Worm (Caenorhabditis elegans) whole organism, late embryonic: ENCODE measurements around the gene srbc-58.

ENCODE experiments used
- C08G9.2 ChIP-seq: sonication (generic microtip); optimal IDR thresholded peaks from 2 replicates; lab custom pipeline; 2016; ENCODE audit warnings: mild to moderate bottlenecking, missing genetic modification characterization, moderate library complexity, missing compliant biosample characterization
- C38D4.7 ChIP-seq: fragments of 200-800 bp; sonication (Bioruptor generic); optimal IDR thresholded peaks from 2 replicates; lab custom pipeline; 2018; ENCODE audit warnings: mild to moderate bottlenecking, missing genetic modification characterization, moderate library complexity, missing compliant biosample characterization
- F13H6.1 ChIP-seq: sonication (generic microtip); optimal IDR thresholded peaks from 2 replicates; lab custom pipeline; 2016; ENCODE audit warnings: missing genetic modification characterization, missing compliant biosample characterization
- T23F11.4 ChIP-seq: fragments of 200-800 bp; sonication (Bioruptor generic); optimal IDR thresholded peaks from 2 replicates; lab custom pipeline; 2018; ENCODE audit warnings: mild to moderate bottlenecking, missing genetic modification characterization, missing compliant biosample characterization
- ahr-1 ChIP-seq: sonication (generic microtip); optimal IDR thresholded peaks from 2 replicates; lab custom pipeline; 2016; ENCODE audit warnings: missing genetic modification characterization, missing compliant biosample characterization
- ceh-14 ChIP-seq: sonication (generic microtip); optimal IDR thresholded peaks from 2 replicates; lab custom pipeline; 2016; ENCODE audit warnings: missing genotype, missing genetic modification characterization, missing compliant biosample characterization
- ceh-18 ChIP-seq: sonication (generic microtip); optimal IDR thresholded peaks from 2 replicates; lab custom pipeline; 2016; ENCODE audit warnings: missing genetic modification characterization, missing compliant biosample characterization
- ceh-19 ChIP-seq: fragments of 200-800 bp; sonication (Bioruptor generic); optimal IDR thresholded peaks from 2 replicates; lab custom pipeline; 2018; ENCODE audit warnings: mild to moderate bottlenecking, missing genetic modification characterization, missing compliant biosample characterization
- ceh-22 ChIP-seq: sonication (generic microtip); optimal IDR thresholded peaks from 2 replicates; lab custom pipeline; 2017; ENCODE audit warnings: missing biosample characterization, missing genetic modification characterization
- ceh-24 ChIP-seq: sonication (generic microtip); optimal IDR thresholded peaks from 2 replicates; lab custom pipeline; 2016; ENCODE audit warnings: mild to moderate bottlenecking, missing genetic modification characterization, missing compliant biosample characterization
- ceh-31 ChIP-seq: sonication (generic microtip); optimal IDR thresholded peaks from 2 replicates; lab custom pipeline; 2016; ENCODE audit warnings: missing genetic modification characterization, missing compliant biosample characterization
- ceh-34 ChIP-seq: sonication (generic microtip); optimal IDR thresholded peaks from 2 replicates; lab custom pipeline; 2016; ENCODE audit warnings: mild to moderate bottlenecking, missing genetic modification characterization, missing compliant biosample characterization
- ceh-45 ChIP-seq: fragments of 200-800 bp; sonication (Bioruptor generic); IDR thresholded peaks from 2 replicates; pipeline ENCODE4 v1.3.6; 2022; ENCODE audit warnings: missing genetic modification reagents, missing genetic modification characterization, missing compliant biosample characterization
- ceh-6 ChIP-seq: fragments of 200-800 bp; sonication (Bioruptor generic); optimal IDR thresholded peaks from 2 replicates; lab custom pipeline; 2018; ENCODE audit warnings: mild to moderate bottlenecking, missing genetic modification characterization, missing compliant biosample characterization
- ceh-9 ChIP-seq: sonication (generic microtip); optimal IDR thresholded peaks from 2 replicates; lab custom pipeline; 2016; ENCODE audit warnings: mild to moderate bottlenecking, missing genetic modification characterization, inconsistent platforms, missing compliant biosample characterization
- dve-1 ChIP-seq: sonication (generic microtip); optimal IDR thresholded peaks from 2 replicates; lab custom pipeline; 2017; ENCODE audit warnings: antibody characterized with exemption, mild to moderate bottlenecking, missing genetic modification characterization, missing compliant biosample characterization
- elt-2 ChIP-seq: sonication (generic microtip); optimal IDR thresholded peaks from 2 replicates; lab custom pipeline; 2016; ENCODE audit warnings: missing genetic modification reagents, missing genetic modification characterization, missing compliant biosample characterization
- ets-4 ChIP-seq: sonication (generic microtip); optimal IDR thresholded peaks from 2 replicates; lab custom pipeline; 2016; ENCODE audit warnings: missing genetic modification characterization, missing compliant biosample characterization
- eyg-1 ChIP-seq: sonication (generic microtip); optimal IDR thresholded peaks from 2 replicates; lab custom pipeline; 2016; ENCODE audit warnings: missing genotype, missing genetic modification characterization, missing compliant biosample characterization
- fkh-10 ChIP-seq: fragments of 150-350 bp; optimal IDR thresholded peaks from 2 replicates; lab custom pipeline; 2014; ENCODE audit warnings: missing biosample characterization, missing genetic modification reagents, missing genetic modification characterization
- fkh-6 ChIP-seq: sonication (generic microtip); optimal IDR thresholded peaks from 2 replicates; lab custom pipeline; 2016; ENCODE audit warnings: missing genetic modification characterization, missing compliant biosample characterization
- hlh-30 ChIP-seq: sonication (generic microtip); optimal IDR thresholded peaks from 2 replicates; lab custom pipeline; 2017; ENCODE audit warnings: antibody characterized with exemption, missing genetic modification characterization, missing compliant biosample characterization; ENCODE audit not compliant: insufficient read depth
- hlh-6 ChIP-seq: sonication (generic microtip); optimal IDR thresholded peaks from 2 replicates; lab custom pipeline; 2016; ENCODE audit warnings: missing genotype, missing genetic modification characterization, missing compliant biosample characterization
- hlh-8 ChIP-seq: sonication (generic microtip); optimal IDR thresholded peaks from 2 replicates; lab custom pipeline; 2016; ENCODE audit warnings: missing genotype, missing genetic modification characterization, missing compliant biosample characterization
- madf-2 ChIP-seq: sonication (generic microtip); optimal IDR thresholded peaks from 2 replicates; lab custom pipeline; 2017; ENCODE audit warnings: missing genetic modification characterization, missing compliant biosample characterization
- nfya-1 ChIP-seq: sonication (generic microtip); optimal IDR thresholded peaks from 2 replicates; lab custom pipeline; 2017; ENCODE audit warnings: missing genetic modification characterization, mild to moderate bottlenecking, missing compliant biosample characterization, antibody characterized with exemption, moderate library complexity
- nhr-232 ChIP-seq: sonication (generic microtip); optimal IDR thresholded peaks from 2 replicates; lab custom pipeline; 2016; ENCODE audit warnings: missing genetic modification characterization, missing compliant biosample characterization
- npax-4 ChIP-seq: sonication (generic microtip); optimal IDR thresholded peaks from 2 replicates; lab custom pipeline; 2016; ENCODE audit warnings: missing genetic modification characterization, missing compliant biosample characterization
- pqm-1 ChIP-seq: sonication (generic microtip); optimal IDR thresholded peaks from 2 replicates; lab custom pipeline; 2016; ENCODE audit warnings: missing genetic modification characterization, missing compliant biosample characterization
- ref-2 ChIP-seq: sonication (generic microtip); optimal IDR thresholded peaks from 2 replicates; lab custom pipeline; 2016; ENCODE audit warnings: missing genetic modification characterization, missing compliant biosample characterization
- rnt-1 ChIP-seq: sonication (generic microtip); optimal IDR thresholded peaks from 2 replicates; lab custom pipeline; 2016; ENCODE audit warnings: missing genetic modification characterization, missing compliant biosample characterization
- sox-4 ChIP-seq: sonication (generic microtip); optimal IDR thresholded peaks from 2 replicates; lab custom pipeline; 2017; ENCODE audit warnings: mild to moderate bottlenecking, missing genetic modification characterization, inconsistent platforms, missing compliant biosample characterization
- syd-9 ChIP-seq: sonication (generic microtip); optimal IDR thresholded peaks from 2 replicates; lab custom pipeline; 2016; ENCODE audit warnings: mild to moderate bottlenecking, missing genetic modification characterization, moderate library complexity, missing compliant biosample characterization
- tbx-2 ChIP-seq: sonication (generic microtip); optimal IDR thresholded peaks from 2 replicates; lab custom pipeline; 2016; ENCODE audit warnings: missing genetic modification characterization, missing compliant biosample characterization
- ttx-3 ChIP-seq: sonication (generic microtip); optimal IDR thresholded peaks from 2 replicates; lab custom pipeline; 2016; ENCODE audit warnings: missing genetic modification reagents, missing genetic modification characterization, missing compliant biosample characterization
- unc-42 ChIP-seq: sonication (generic microtip); optimal IDR thresholded peaks from 2 replicates; lab custom pipeline; 2016; ENCODE audit warnings: missing genotype, missing genetic modification characterization, missing compliant biosample characterization
- unc-55 ChIP-seq: sonication (generic microtip); optimal IDR thresholded peaks from 2 replicates; lab custom pipeline; 2017; ENCODE audit warnings: missing biosample characterization, missing genetic modification reagents, missing genetic modification characterization
- unc-86 ChIP-seq: sonication (generic microtip); optimal IDR thresholded peaks from 2 replicates; lab custom pipeline; 2016; ENCODE audit warnings: missing genetic modification characterization, missing compliant biosample characterization

The srbc-58 gene

DNA sequence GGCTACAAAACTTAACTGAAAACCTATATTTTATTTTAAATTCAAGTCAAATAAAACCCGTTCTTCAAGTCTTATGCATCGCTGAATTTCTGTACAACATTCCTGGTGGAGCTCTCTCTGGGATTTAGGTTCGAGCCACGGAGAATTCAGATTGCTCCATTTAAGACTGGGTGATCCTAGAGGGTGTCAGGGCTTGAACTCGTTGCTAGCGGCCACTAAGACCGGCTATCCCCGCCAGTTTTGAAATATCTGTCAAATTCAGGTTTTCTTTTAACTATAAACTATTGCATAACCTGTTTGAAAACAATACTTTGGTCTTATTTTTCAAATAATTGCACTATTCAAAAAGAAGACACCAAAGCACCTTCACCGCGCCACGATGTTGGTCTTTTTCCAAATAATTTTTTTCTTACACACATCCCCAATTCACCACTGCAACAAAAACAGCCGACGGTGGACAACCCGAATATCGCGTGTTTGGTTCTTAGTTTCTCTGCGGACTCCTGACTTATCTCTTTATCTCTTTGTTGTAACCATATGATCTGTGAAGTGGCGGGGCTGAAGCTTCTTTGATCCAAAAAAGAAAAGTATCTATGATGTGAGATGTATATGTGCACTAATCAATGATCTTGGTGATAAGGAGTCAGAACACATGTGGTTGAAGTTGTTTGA is 45.8 kb upstream of the srbc-58 start:
- no peak for TF ChIP-seq ceh-31 (tag; lab: Kevin White, UChicago)
- peak; percentile 6 for TF ChIP-seq hlh-30

DNA sequence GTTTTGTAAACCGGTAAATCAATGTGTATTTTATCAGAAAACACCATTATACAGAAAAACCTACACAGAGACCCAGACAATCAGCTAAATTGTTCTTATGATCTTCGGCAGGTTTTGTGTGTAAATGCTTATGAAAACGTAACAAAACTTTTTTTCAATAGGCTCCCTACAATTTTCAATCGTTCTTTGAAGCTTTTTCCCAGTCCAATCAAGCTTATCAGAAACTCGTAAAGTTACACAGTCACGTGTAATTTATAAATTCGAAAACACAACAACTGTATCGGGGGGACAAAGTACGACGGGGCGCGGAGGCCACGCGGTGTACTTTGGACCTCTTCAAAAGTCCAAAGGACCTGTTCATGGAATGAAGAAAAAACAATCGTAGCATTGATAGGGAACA is 44.6 kb upstream of the srbc-58 start:
- no peak for TF ChIP-seq fkh-6 (tag; lab: Kevin White, UChicago)
- no peak for TF ChIP-seq npax-4 (tag; lab: Kevin White, UChicago)
- no peak for TF ChIP-seq pqm-1
- no peak for TF ChIP-seq hlh-6
- TF ChIP-seq ttx-3 (tag; lab: Kevin White, UChicago) = no peak
- TF ChIP-seq hlh-30 = peak; percentile 7

DNA sequence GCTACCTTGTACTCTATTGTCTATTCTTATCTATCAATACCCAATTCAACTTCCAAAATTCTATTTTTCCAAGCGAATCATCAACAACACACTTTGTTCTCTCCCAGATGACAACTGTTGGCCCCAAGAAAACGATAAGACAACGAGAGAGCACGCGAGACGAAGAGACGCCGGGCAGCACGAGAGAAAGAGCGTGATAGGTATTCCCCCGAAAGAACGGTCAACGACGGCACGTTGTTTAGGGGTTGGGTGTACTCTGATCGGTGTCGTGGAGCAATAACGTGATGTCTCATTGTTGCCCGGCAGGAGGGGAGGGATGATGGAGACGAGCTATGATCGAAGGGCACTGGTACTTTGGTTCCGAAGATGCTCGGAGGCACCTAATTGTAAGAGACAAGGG is 43.5 kb upstream of the srbc-58 start:
- TF ChIP-seq nfya-1 (tag; lab: Kevin White, UChicago) = peak; percentile 78
- peak; percentile 91 for TF ChIP-seq hlh-30
- TF ChIP-seq elt-2 (tag; lab: Kevin White, UChicago) = peak; percentile 80
- TF ChIP-seq ceh-22 (tag; lab: Kevin White, UChicago) = no peak
- peak; percentile 83 for TF ChIP-seq pqm-1
- TF ChIP-seq fkh-6 (tag; lab: Kevin White, UChicago) = no peak
- no peak for TF ChIP-seq ref-2
- no peak for TF ChIP-seq ceh-19 (GFP tag; lab: Kevin White, UChicago)
- no peak for TF ChIP-seq hlh-8 (tag; lab: Kevin White, UChicago)
- peak; percentile 49 for TF ChIP-seq F13H6.1
- TF ChIP-seq unc-55 (GFP tag; lab: Kevin White, UChicago) = peak; percentile 95
- TF ChIP-seq ceh-18 (tag; lab: Kevin White, UChicago) = peak; percentile 94
- TF ChIP-seq syd-9 (tag; lab: Kevin White, UChicago) = peak; percentile 17
- TF ChIP-seq T23F11.4 = no peak
- TF ChIP-seq ceh-34 (tag; lab: Kevin White, UChicago) = peak; percentile 22
- no peak for TF ChIP-seq madf-2 (tag; lab: Kevin White, UChicago)
- TF ChIP-seq ceh-45 = no peak
- TF ChIP-seq C08G9.2 (tag; lab: Kevin White, UChicago) = no peak
- peak; percentile 88 for TF ChIP-seq rnt-1
- TF ChIP-seq tbx-2 (tag; lab: Kevin White, UChicago) = peak; percentile 66
- peak; percentile 32 for TF ChIP-seq ets-4 (tag; lab: Kevin White, UChicago)
- TF ChIP-seq dve-1 (tag; lab: Kevin White, UChicago) = peak; percentile 5
- TF ChIP-seq ceh-24 (tag; lab: Kevin White, UChicago) = no peak
- no peak for TF ChIP-seq unc-86 (tag; lab: Kevin White, UChicago)

DNA sequence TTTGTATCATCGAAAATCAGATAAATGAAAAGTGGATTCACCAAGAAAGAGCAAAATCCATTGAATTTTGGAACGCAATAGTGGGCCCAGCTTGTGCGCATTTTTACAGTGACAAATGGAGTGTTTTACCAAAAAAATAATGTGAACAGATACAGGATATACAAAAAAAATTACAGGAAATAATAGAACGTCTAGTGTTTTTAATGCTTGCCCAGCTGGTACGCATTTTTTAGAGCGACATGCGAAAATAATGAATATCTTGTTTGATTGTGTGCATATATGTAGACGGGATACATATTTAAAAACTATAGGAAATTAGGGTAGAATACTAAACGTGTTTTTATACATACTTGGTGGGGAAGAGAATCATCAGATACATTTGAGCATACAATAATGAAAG is 38.6 kb upstream of the srbc-58 start, which contains the start of gene srj-25:
Gene srj-25, minus strand, starts transcription at position 101 of the 400 bp plus-strand sequence.
- no peak for TF ChIP-seq C38D4.7 (GFP tag; lab: Kevin White, UChicago)
- no peak for TF ChIP-seq ceh-14 (tag; lab: Kevin White, UChicago)
- TF ChIP-seq eyg-1 (tag; lab: Kevin White, UChicago) = no peak
- no peak for TF ChIP-seq nhr-232
- no peak for TF ChIP-seq ceh-6 (GFP tag; lab: Kevin White, UChicago)
- TF ChIP-seq ceh-9 (tag; lab: Kevin White, UChicago) = no peak

DNA sequence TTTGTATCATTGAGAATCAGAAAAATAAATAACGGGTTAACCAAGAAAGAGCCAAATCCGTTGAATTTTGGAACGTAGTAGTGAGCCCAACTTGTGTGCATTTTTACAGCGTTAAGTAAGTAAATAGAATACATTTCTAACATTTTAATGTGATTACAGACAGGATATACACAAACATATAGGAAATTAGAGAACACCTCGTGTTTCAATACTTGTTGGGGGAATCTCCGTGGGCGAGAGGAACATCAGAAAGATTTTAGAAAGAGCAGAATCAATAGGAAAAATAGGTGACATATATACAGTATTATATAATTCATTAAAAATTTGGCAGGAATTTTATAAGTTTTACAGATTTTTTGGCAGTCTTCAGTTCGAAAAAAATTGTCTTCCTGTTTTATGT is 36.0 kb upstream of the srbc-58 start, which contains the start of gene srj-24:
Gene srj-24, minus strand, starts transcription at position 101 of the 400 bp plus-strand sequence.
- no peak for TF ChIP-seq fkh-10 (GFP tag; lab: Kevin White, UChicago)
- TF ChIP-seq pqm-1 = no peak
- no peak for TF ChIP-seq ttx-3 (tag; lab: Kevin White, UChicago)
- TF ChIP-seq sox-4 (tag; lab: Kevin White, UChicago) = no peak
- TF ChIP-seq F13H6.1 = no peak
- TF ChIP-seq C08G9.2 (tag; lab: Kevin White, UChicago) = no peak
- TF ChIP-seq ceh-6 (GFP tag; lab: Kevin White, UChicago) = no peak
- no peak for TF ChIP-seq ahr-1 (tag; lab: Kevin White, UChicago)
- no peak for TF ChIP-seq ref-2
- TF ChIP-seq unc-42 = no peak
- TF ChIP-seq T23F11.4 = no peak
